Fruit fly (Drosophila melanogaster) whole organism, embryonic: ENCODE measurements around the gene IFT43.

Experiments
- CG10431 ChIP-seq: fragments of 200-800 bp; sonication (Bioruptor generic); optimal IDR thresholded peaks from 3 replicates; lab custom pipeline; 2018; ENCODE audit warnings: missing biosample characterization, mild to moderate bottlenecking, missing genetic modification characterization
- CG11504 ChIP-seq: fragments of 200-800 bp; sonication (Bioruptor generic); optimal IDR thresholded peaks from 3 replicates; lab custom pipeline; 2019; ENCODE audit warnings: missing biosample characterization, mild to moderate bottlenecking, missing genetic modification characterization, moderate library complexity
- CG11695 ChIP-seq: fragments of 200-800 bp; sonication (Bioruptor generic); IDR thresholded peaks from 3 replicates; pipeline ENCODE4 v1.3.6; 2022; ENCODE audit warnings: missing biosample characterization, missing genetic modification characterization
- CG12155 ChIP-seq: fragments of 200-800 bp; sonication (Bioruptor generic); optimal IDR thresholded peaks from 3 replicates; lab custom pipeline; 2016; ENCODE audit warnings: missing biosample characterization, missing genetic modification characterization
- CG15514 ChIP-seq: fragments of 200-800 bp; sonication (Bioruptor generic); optimal IDR thresholded peaks from 3 replicates; lab custom pipeline; 2017; ENCODE audit warnings: missing biosample characterization, missing genetic modification characterization, mild to moderate bottlenecking, moderate library complexity, missing genetic modification reagents
- CG17361 ChIP-seq: fragments of 200-800 bp; sonication (Bioruptor generic); IDR thresholded peaks from 3 replicates; pipeline ENCODE4 v1.3.6; 2022; ENCODE audit warnings: missing biosample characterization, missing genetic modification characterization
- CG17612 ChIP-seq: fragments of 200-800 bp; sonication (Bioruptor generic); IDR thresholded peaks from 2 replicates; pipeline ENCODE4 v1.3.6; 2022; ENCODE audit warnings: missing biosample characterization, missing genetic modification characterization
- CG1792 ChIP-seq: fragments of 200-800 bp; sonication (Bioruptor generic); optimal IDR thresholded peaks from 2 replicates; lab custom pipeline; 2016; ENCODE audit warnings: missing biosample characterization, missing genetic modification characterization
- CG18599 ChIP-seq: fragments of 200-800 bp; sonication (Bioruptor generic); optimal IDR thresholded peaks from 3 replicates; lab custom pipeline; 2017; ENCODE audit warnings: missing biosample characterization, missing genetic modification characterization, mild to moderate bottlenecking, moderate library complexity, missing genetic modification reagents
- CG2202 ChIP-seq: fragments of 200-800 bp; sonication (Bioruptor generic); optimal IDR thresholded peaks from 2 replicates; lab custom pipeline; 2018; ENCODE audit warnings: missing biosample characterization, mild to moderate bottlenecking, missing genetic modification characterization
- CG31365 ChIP-seq: fragments of 200-800 bp; sonication (Bioruptor generic); optimal IDR thresholded peaks from 2 replicates; lab custom pipeline; 2018; ENCODE audit warnings: missing biosample characterization, mild to moderate bottlenecking, missing genetic modification characterization
- CG3407 ChIP-seq: fragments of 200-800 bp; sonication (Bioruptor generic); optimal IDR thresholded peaks from 2 replicates; lab custom pipeline; 2018; ENCODE audit warnings: missing biosample characterization, mild to moderate bottlenecking, missing genetic modification characterization
- CG34376 ChIP-seq: fragments of 200-800 bp; sonication (Bioruptor generic); optimal IDR thresholded peaks from 2 replicates; lab custom pipeline; 2018; ENCODE audit warnings: missing biosample characterization, mild to moderate bottlenecking, missing genetic modification characterization
- CG6175 ChIP-seq: fragments of 200-800 bp; sonication (Bioruptor generic); IDR thresholded peaks from 3 replicates; pipeline ENCODE4 v1.3.6; 2022; ENCODE audit warnings: missing biosample characterization, missing genetic modification characterization
- CG8388 ChIP-seq: fragments of 200-800 bp; sonication (Bioruptor generic); optimal IDR thresholded peaks from 2 replicates; lab custom pipeline; 2019; ENCODE audit warnings: missing biosample characterization, mild to moderate bottlenecking, missing genetic modification characterization, moderate library complexity
- Camta ChIP-seq: fragments of 200-800 bp; sonication (Bioruptor generic); optimal IDR thresholded peaks from 2 replicates; lab custom pipeline; 2016; ENCODE audit warnings: missing biosample characterization, missing genetic modification characterization
- CkIIα-i1 ChIP-seq: fragments of 200-800 bp; sonication (Bioruptor generic); IDR thresholded peaks from 2 replicates; pipeline ENCODE4 v1.3.6; 2022; ENCODE audit warnings: missing biosample characterization, missing genetic modification characterization
- D ChIP-seq, 2 experiments: fragments of 200-800 bp in 1 of 2; fragments of >200 bp in 1 of 2; sonication (Bioruptor generic) in 1 of 2; optimal IDR thresholded peaks; 2 replicates in 1 of 2; 3 replicates in 1 of 2; lab custom pipeline; 2017; ENCODE audit warnings: mild to moderate bottlenecking in 1 of 2, missing biosample characterization in 1 of 2, missing genetic modification characterization in 1 of 2, missing genetic modification reagents in 1 of 2
- D19A ChIP-seq: fragments of 200-800 bp; optimal IDR thresholded peaks from 3 replicates; lab custom pipeline; 2019; ENCODE audit warnings: missing biosample characterization, mild to moderate bottlenecking, missing genetic modification characterization, moderate library complexity
- Fer3 ChIP-seq: fragments of 200-800 bp; sonication (Bioruptor generic); optimal IDR thresholded peaks from 2 replicates; lab custom pipeline; 2018; ENCODE audit warnings: missing biosample characterization, mild to moderate bottlenecking, missing genetic modification characterization, moderate library complexity
- GATAe ChIP-seq: fragments of 200-800 bp; sonication (Bioruptor generic); conservative IDR thresholded peaks from 2 replicates; pipeline ENCODE4 v1.3.6; 2022; ENCODE audit warnings: missing biosample characterization, missing genetic modification characterization
- Hmr ChIP-seq: fragments of 200-800 bp; sonication (Bioruptor generic); optimal IDR thresholded peaks from 3 replicates; lab custom pipeline; 2017; ENCODE audit warnings: mild to moderate bottlenecking, missing biosample characterization, missing genetic modification reagents, missing genetic modification characterization
- Hr39 ChIP-seq: fragments of >200 bp; optimal IDR thresholded peaks from 2 replicates; lab custom pipeline; 2017
- Myb ChIP-seq: fragments of 200-800 bp; sonication (Bioruptor generic); optimal IDR thresholded peaks from 2 replicates; lab custom pipeline; 2016; ENCODE audit warnings: missing biosample characterization, missing genetic modification characterization
- Oli ChIP-seq: fragments of 200-800 bp; sonication (Bioruptor generic); optimal IDR thresholded peaks from 2 replicates; lab custom pipeline; 2018; ENCODE audit warnings: missing biosample characterization, mild to moderate bottlenecking, missing genetic modification characterization, moderate library complexity
- Poxn ChIP-seq: fragments of 200-800 bp; sonication (Bioruptor generic); IDR thresholded peaks from 2 replicates; pipeline ENCODE4 v1.3.6; 2022; ENCODE audit warnings: missing biosample characterization, missing genetic modification characterization
- Side ChIP-seq: fragments of 200-800 bp; sonication (Bioruptor generic); optimal IDR thresholded peaks from 2 replicates; lab custom pipeline; 2016; ENCODE audit warnings: missing biosample characterization, missing genetic modification characterization
- Xrp1 ChIP-seq: fragments of 200-800 bp; sonication (Bioruptor generic); IDR thresholded peaks from 2 replicates; pipeline ENCODE4 v1.3.6; 2022; ENCODE audit warnings: missing biosample characterization, missing genetic modification characterization
- ase ChIP-seq: fragments of 200-800 bp; sonication (Bioruptor generic); IDR thresholded peaks from 3 replicates; pipeline ENCODE4 v1.3.6; 2022; ENCODE audit warnings: missing biosample characterization, missing genetic modification characterization
- br ChIP-seq: fragments of >200 bp; optimal IDR thresholded peaks from 2 replicates; lab custom pipeline; 2017
- dpn ChIP-seq, 2 experiments: fragments of 200-800 bp; sonication (Bioruptor generic); optimal IDR thresholded peaks; 3 replicates each; lab custom pipeline; 2016; ENCODE audit warnings: missing biosample characterization in 2 of 2, missing genetic modification characterization in 2 of 2
- eve ChIP-seq, 2 experiments: fragments of >200 bp; optimal IDR thresholded peaks; 2 replicates each; lab custom pipeline; 2017; ENCODE audit warnings: missing biosample characterization in 2 of 2, missing genetic modification characterization in 2 of 2
- exex ChIP-seq: fragments of 200-800 bp; sonication (Bioruptor generic); optimal IDR thresholded peaks from 4 replicates; lab custom pipeline; 2018; ENCODE audit warnings: missing biosample characterization, mild to moderate bottlenecking, missing genetic modification characterization, moderate library complexity
- fd3F ChIP-seq: fragments of 200-800 bp; sonication (Bioruptor generic); optimal IDR thresholded peaks from 2 replicates; lab custom pipeline; 2018; ENCODE audit warnings: missing biosample characterization, mild to moderate bottlenecking, missing genetic modification characterization, moderate library complexity
- ham ChIP-seq: fragments of 200-800 bp; sonication (Bioruptor generic); IDR thresholded peaks from 2 replicates; pipeline ENCODE4 v1.3.6; 2022; ENCODE audit warnings: missing biosample characterization, missing genetic modification characterization
- jigr1 ChIP-seq: fragments of 200-800 bp; sonication (Bioruptor generic); IDR thresholded peaks from 3 replicates; pipeline ENCODE4 v1.3.6; 2022; ENCODE audit warnings: missing biosample characterization, missing genetic modification characterization
- luna ChIP-seq: fragments of 200-800 bp; sonication (Bioruptor generic); optimal IDR thresholded peaks from 2 replicates; lab custom pipeline; 2016; ENCODE audit warnings: missing biosample characterization, missing genetic modification characterization
- odd ChIP-seq: fragments of 200-800 bp; sonication (Bioruptor generic); optimal IDR thresholded peaks from 2 replicates; lab custom pipeline; 2017; ENCODE audit warnings: missing biosample characterization, mild to moderate bottlenecking, missing genetic modification characterization
- salm ChIP-seq: fragments of 200-800 bp; sonication (Bioruptor generic); optimal IDR thresholded peaks from 2 replicates; lab custom pipeline; 2018; ENCODE audit warnings: missing biosample characterization, mild to moderate bottlenecking, missing genetic modification characterization
- sens ChIP-seq: fragments of 200-800 bp; sonication (Bioruptor generic); peaks from one replicate; lab custom pipeline; 2016; ENCODE audit warnings: missing biosample characterization, missing genetic modification characterization
- so ChIP-seq: fragments of 200-800 bp; sonication (Bioruptor generic); IDR thresholded peaks from 3 replicates; pipeline ENCODE4 v1.3.6; 2022; ENCODE audit warnings: missing biosample characterization, missing genetic modification characterization
- sr ChIP-seq: fragments of 200-800 bp; sonication (Bioruptor generic); IDR thresholded peaks from 3 replicates; pipeline ENCODE4 v1.3.6; 2022; ENCODE audit warnings: missing biosample characterization, missing genetic modification characterization
- tap ChIP-seq: fragments of 200-800 bp; optimal IDR thresholded peaks from 3 replicates; lab custom pipeline; 2019; ENCODE audit warnings: missing biosample characterization, mild to moderate bottlenecking, missing genetic modification characterization, moderate library complexity
- tgo ChIP-seq: fragments of 200-800 bp; sonication (Bioruptor generic); IDR thresholded peaks from 3 replicates; pipeline ENCODE4 v1.3.6; 2022; ENCODE audit warnings: missing biosample characterization, missing genetic modification characterization
- tin ChIP-seq: fragments of 200-800 bp; sonication (Bioruptor generic); optimal IDR thresholded peaks from 3 replicates; lab custom pipeline; 2016; ENCODE audit warnings: missing biosample characterization, missing genetic modification characterization
- tna ChIP-seq: fragments of 200-800 bp; sonication (Bioruptor generic); IDR thresholded peaks from 2 replicates; pipeline ENCODE4 v1.3.6; 2022; ENCODE audit warnings: missing biosample characterization, missing genetic modification characterization; ENCODE audit not compliant: partially characterized antibody
- vvl ChIP-seq: fragments of 200-800 bp; sonication (Bioruptor generic); IDR thresholded peaks from 2 replicates; pipeline ENCODE4 v1.3.6; 2022; ENCODE audit warnings: missing biosample characterization, missing genetic modification characterization

Gene IFT43

dm6 chr2L:12655731-12656326, 39.0 kb downstream of the IFT43 start (continued):
- TF ChIP-seq CG12155 (GFP tag; lab: Kevin White, UChicago) (no peak), tin (GFP tag; lab: Kevin White, UChicago) (no peak)

DNA sequence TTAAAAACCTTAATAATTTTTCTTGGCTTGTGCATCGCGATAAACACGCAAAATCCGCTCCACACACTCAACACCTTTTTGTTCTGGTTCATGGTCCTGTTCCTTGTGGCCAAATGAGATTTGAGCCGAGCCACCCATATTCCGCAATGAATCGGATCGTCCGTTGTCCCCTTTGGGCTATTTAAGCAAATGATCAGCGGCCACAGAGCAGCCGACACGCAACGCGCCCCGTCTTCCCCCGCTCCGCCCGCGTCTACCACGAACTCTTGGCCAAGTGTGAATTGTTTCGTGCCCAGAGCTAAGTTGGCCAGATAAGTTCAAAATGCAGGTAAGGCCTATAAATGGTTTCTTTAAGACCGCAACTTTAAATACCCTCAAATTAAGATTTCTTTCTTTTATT, 43.7 kb downstream of the IFT43 start:
- TF ChIP-seq CG17612 (no peak), eve (GFP tag; optimal IDR thresholded peaks at IDR 0.05; lab: Kevin White, UChicago) (no peak), CG6175 (GFP tag; lab: Robert Waterston, UW) (no peak), Myb (GFP tag; lab: Kevin White, UChicago) (no peak), ham (no peak), fd3F (GFP tag; lab: Kevin White, UChicago) (no peak), CG31365 (no peak), CG2202 (tag; lab: Kevin White, UChicago) (no peak), Poxn (no peak), tna (GFP tag; lab: Robert Waterston, UW) (no peak)

dm6 chr2L:12646256-12646655, 48.5 kb downstream of the IFT43 start, which contains the start of gene Ref2:
Ref2 (minus strand) TSS chr2L:12646356.
- TF ChIP-seq CG3407 (GFP tag; lab: Kevin White, UChicago) (no peak), br (lab: Kevin White, UChicago) (no peak), so (GFP tag; lab: Robert Waterston, UW) (no peak), CG10431 (GFP tag; lab: Kevin White, UChicago) (no peak), CG1792 (no peak), Hr39 (lab: Kevin White, UChicago) (no peak), CkIIα-i1 (GFP tag; lab: Robert Waterston, UW) (no peak), ase (no peak), Side (GFP tag; lab: Kevin White, UChicago) (no peak), sr (GFP tag; lab: Robert Waterston, UW) (no peak), Hmr (no peak)

DNA sequence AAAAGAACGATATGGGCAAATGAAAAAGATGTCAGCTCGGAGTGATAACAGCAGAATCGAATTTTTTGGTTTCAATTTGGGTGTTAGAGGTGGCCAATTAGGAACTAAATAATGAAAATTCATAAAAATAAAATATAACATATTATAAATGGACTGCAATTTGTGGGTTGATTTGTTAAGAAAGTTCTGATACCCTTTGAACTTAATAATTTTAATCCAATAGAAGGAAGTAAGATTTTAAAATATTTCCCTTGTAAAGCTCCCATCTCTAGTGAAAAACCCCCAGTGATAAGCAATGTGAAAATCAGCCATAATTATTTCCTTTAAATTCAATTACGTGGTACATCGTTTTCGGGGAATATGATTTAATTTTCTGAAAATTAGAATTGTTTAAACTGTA, 50.5 kb downstream of the IFT43 start:
- TF ChIP-seq CG15514 (GFP tag; lab: Kevin White, UChicago) (peak; percentile 16), jigr1 (no peak), odd (GFP tag; lab: Kevin White, UChicago) (peak; percentile 8), CG17361 (GFP tag; lab: Robert Waterston, UW) (0 out of 3 replicates have a peak, but pooled peaks have one; percentile 28), Camta (GFP tag; lab: Kevin White, UChicago) (no peak), tgo (GFP tag; lab: Robert Waterston, UW) (peak; percentile 42; the same call in 2 of the 3 replicates), tap (tag; lab: Kevin White, UChicago) (peak; percentile 25), D (optimal IDR thresholded peaks at IDR 0.05; lab: Kevin White, UChicago) (no peak), D (GFP tag; optimal IDR thresholded peaks at IDR 0.05; lab: Kevin White, UChicago) (peak; percentile 13), Oli (tag; lab: Kevin White, UChicago) (peak; percentile 15), exex (tag; lab: Kevin White, UChicago) (peak; percentile 77), vvl (GFP tag; lab: Robert Waterston, UW) (peak; percentile 48; the same call in 1 of the 2 replicates), CG11504 (tag; lab: Kevin White, UChicago) (peak; percentile 66), sens (GFP tag; lab: Kevin White, UChicago) (peak; percentile 63), CG11695 (GFP tag; lab: Robert Waterston, UW) (0 out of 3 replicates have a peak, but pooled peaks have one; percentile 9), Fer3 (tag; lab: Kevin White, UChicago) (peak; percentile 52), GATAe (GFP tag; lab: Robert Waterston, UW) (peak; percentile 31; the same call in 1 of the 2 replicates), luna (no peak), CG8388 (peak; percentile 36), D19A (tag; lab: Kevin White, UChicago) (peak; percentile 44), CG34376 (no peak), salm (tag; lab: Kevin White, UChicago) (no peak), Xrp1 (GFP tag; lab: Robert Waterston, UW) (peak; percentile 52), CG18599 (GFP tag; lab: Kevin White, UChicago) (peak; percentile 57), dpn (GFP tag; optimal IDR thresholded peaks at IDR 0.05; lab: Kevin White, UChicago) (peak in 1 of 2 experiments; percentile 13)
